Fruit fly (Drosophila melanogaster): ENCODE results near the gene CG46307.

- TF ChIP-seq Dfd (GFP tag; optimal IDR thresholded peaks at IDR 0.05) (no peak), usp (GFP tag; optimal IDR thresholded peaks at IDR 0.05) (no peak)
Observed at dm6 chr2L:21162875-21163274, 58.5 kb downstream of the CG46307 start, which contains the start of gene Nbr.
